Fruit fly (Drosophila melanogaster) whole organism, embryonic: ENCODE results near the gene CG2614.

Experiments used
- Ada2b ChIP-seq: fragments of 200-800 bp; sonication (Bioruptor generic); IDR thresholded peaks from 2 replicates; pipeline ENCODE4 v1.3.6; 2022; ENCODE audit warnings: missing biosample characterization, missing genetic modification characterization
- CG11723 ChIP-seq: fragments of 200-800 bp; sonication (Bioruptor generic); optimal IDR thresholded peaks from 2 replicates; lab custom pipeline; 2017; ENCODE audit warnings: missing biosample characterization, mild to moderate bottlenecking, missing genetic modification characterization
- CG1233 ChIP-seq: fragments of 200-800 bp; sonication (Bioruptor generic); optimal IDR thresholded peaks from 4 replicates; lab custom pipeline; 2018; ENCODE audit warnings: missing biosample characterization, mild to moderate bottlenecking, missing genetic modification characterization
- CG13424 ChIP-seq: fragments of 200-800 bp; sonication (Bioruptor generic); optimal IDR thresholded peaks from 2 replicates; lab custom pipeline; 2019; ENCODE audit warnings: missing biosample characterization, mild to moderate bottlenecking, missing genetic modification characterization, moderate library complexity
- CG14050 ChIP-seq: fragments of 200-800 bp; sonication (Bioruptor generic); IDR thresholded peaks from 3 replicates; pipeline ENCODE4 v1.3.6; 2022; ENCODE audit warnings: missing biosample characterization, missing genetic modification characterization
- CG14710 ChIP-seq: fragments of 200-800 bp; sonication (Bioruptor generic); optimal IDR thresholded peaks from 3 replicates; lab custom pipeline; 2019; ENCODE audit warnings: missing biosample characterization, mild to moderate bottlenecking, missing genetic modification characterization, moderate library complexity
- CG1602 ChIP-seq: fragments of 200-800 bp; sonication (Bioruptor generic); optimal IDR thresholded peaks from 3 replicates; lab custom pipeline; 2016; ENCODE audit warnings: missing biosample characterization, missing genetic modification characterization
- CG1603 ChIP-seq: fragments of 200-800 bp; sonication (Bioruptor generic); optimal IDR thresholded peaks from 2 replicates; lab custom pipeline; 2019; ENCODE audit warnings: missing biosample characterization, mild to moderate bottlenecking, missing genetic modification characterization, moderate library complexity
- CG1647 ChIP-seq: fragments of 200-800 bp; sonication (Bioruptor generic); optimal IDR thresholded peaks from 3 replicates; lab custom pipeline; 2016; ENCODE audit warnings: missing biosample characterization, missing genetic modification characterization
- CG18011 ChIP-seq: fragments of 200-800 bp; sonication (Bioruptor generic); optimal IDR thresholded peaks from 2 replicates; lab custom pipeline; 2017; ENCODE audit warnings: missing biosample characterization, missing genetic modification characterization, mild to moderate bottlenecking, moderate library complexity, missing genotype
- CG18619 ChIP-seq: fragments of 200-800 bp; sonication (Bioruptor generic); optimal IDR thresholded peaks from 3 replicates; lab custom pipeline; 2017; ENCODE audit warnings: missing biosample characterization, mild to moderate bottlenecking, missing genetic modification characterization
- CG2116 ChIP-seq: fragments of 200-800 bp; sonication (Bioruptor generic); optimal IDR thresholded peaks from 3 replicates; lab custom pipeline; 2018; ENCODE audit warnings: missing biosample characterization, mild to moderate bottlenecking, missing genetic modification characterization
- CG2199 ChIP-seq: fragments of 200-800 bp; sonication (Bioruptor generic); IDR thresholded peaks from 3 replicates; pipeline ENCODE4 v1.3.6; 2022; ENCODE audit warnings: missing biosample characterization, missing genetic modification characterization
- CG3065 ChIP-seq: fragments of 200-800 bp; sonication (Bioruptor generic); optimal IDR thresholded peaks from 2 replicates; lab custom pipeline; 2016; ENCODE audit warnings: missing biosample characterization, missing genetic modification characterization
- CG34376 ChIP-seq: fragments of 200-800 bp; sonication (Bioruptor generic); optimal IDR thresholded peaks from 2 replicates; lab custom pipeline; 2018; ENCODE audit warnings: missing biosample characterization, mild to moderate bottlenecking, missing genetic modification characterization
- CG3726 ChIP-seq: fragments of 200-800 bp; sonication (Bioruptor generic); IDR thresholded peaks from 3 replicates; pipeline ENCODE4, ENCODE4 v1.3.6; 2022; ENCODE audit warnings: missing biosample characterization, missing genetic modification characterization
- CG8765 ChIP-seq: fragments of 200-800 bp; sonication (Bioruptor generic); IDR thresholded peaks from 2 replicates; pipeline ENCODE4 v1.3.6; 2022; ENCODE audit warnings: missing biosample characterization, missing genetic modification characterization
- CG9932 ChIP-seq: fragments of 200-800 bp; sonication (Bioruptor generic); IDR thresholded peaks from 2 replicates; pipeline ENCODE4 v1.3.6; 2022; ENCODE audit warnings: missing biosample characterization, missing genetic modification characterization
- Camta ChIP-seq: fragments of 200-800 bp; sonication (Bioruptor generic); optimal IDR thresholded peaks from 2 replicates; lab custom pipeline; 2016; ENCODE audit warnings: missing biosample characterization, missing genetic modification characterization
- CoRest ChIP-seq: fragments of 200-800 bp; sonication (Bioruptor generic); optimal IDR thresholded peaks from 3 replicates; lab custom pipeline; 2018; ENCODE audit warnings: missing biosample characterization, mild to moderate bottlenecking, missing genetic modification characterization, moderate library complexity
- Ets65A ChIP-seq: fragments of 200-800 bp; sonication (Bioruptor generic); peaks from one replicate; lab custom pipeline; 2016; ENCODE audit warnings: missing biosample characterization, missing genetic modification characterization
- Ets97D ChIP-seq: fragments of 200-800 bp; sonication (Bioruptor generic); optimal IDR thresholded peaks from 3 replicates; lab custom pipeline; 2016; ENCODE audit warnings: missing biosample characterization, missing genetic modification characterization
- Fer1 ChIP-seq: fragments of 200-800 bp; sonication (Bioruptor generic); optimal IDR thresholded peaks from 2 replicates; lab custom pipeline; 2017; ENCODE audit warnings: missing biosample characterization, mild to moderate bottlenecking, missing genetic modification characterization
- H2.0 ChIP-seq: fragments of 200-800 bp; sonication (Bioruptor generic); IDR thresholded peaks from 2 replicates; pipeline ENCODE4 v1.3.6; 2022; ENCODE audit warnings: missing biosample characterization, missing genetic modification characterization
- MBD-R2 ChIP-seq: fragments of 200-800 bp; sonication (Bioruptor generic); IDR thresholded peaks from 2 replicates; pipeline ENCODE4 v1.3.6; 2022; ENCODE audit warnings: missing biosample characterization, missing genetic modification characterization
- Mad ChIP-seq: fragments of 200-800 bp; sonication (Bioruptor generic); optimal IDR thresholded peaks from 2 replicates; lab custom pipeline; 2016; ENCODE audit warnings: missing biosample characterization, missing genetic modification characterization
- Myb ChIP-seq: fragments of 200-800 bp; sonication (Bioruptor generic); optimal IDR thresholded peaks from 2 replicates; lab custom pipeline; 2016; ENCODE audit warnings: missing biosample characterization, missing genetic modification characterization
- Pdp1 ChIP-seq, 2 experiments: fragments of 200-800 bp; sonication (Bioruptor generic); optimal IDR thresholded peaks; 3 replicates each; lab custom pipeline; 2016; ENCODE audit warnings: missing biosample characterization in 2 of 2, missing genetic modification characterization in 2 of 2, mild to moderate bottlenecking in 1 of 2, moderate library complexity in 1 of 2
- Rfx ChIP-seq: fragments of 200-800 bp; sonication (Bioruptor generic); IDR thresholded peaks from 2 replicates; pipeline ENCODE4 v1.3.6; 2022; ENCODE audit warnings: missing biosample characterization, missing genetic modification characterization
- Stat92E ChIP-seq, 3 experiments: fragments of >200 bp in 2 of 3; fragments of 200-800 bp in 1 of 3; sonication (Bioruptor generic) in 1 of 3; optimal IDR thresholded peaks; 2 replicates each; lab custom pipeline; 2017 to 2019; ENCODE audit warnings: missing biosample characterization in 3 of 3, missing genetic modification characterization in 3 of 3, mild to moderate bottlenecking in 1 of 3, moderate library complexity in 1 of 3
- Xbp1 ChIP-seq: fragments of 200-800 bp; sonication (Bioruptor generic); optimal IDR thresholded peaks from 3 replicates; lab custom pipeline; 2016; ENCODE audit warnings: missing biosample characterization, mild to moderate bottlenecking, missing genetic modification characterization
- az2 ChIP-seq: fragments of 200-800 bp; sonication (Bioruptor generic); optimal IDR thresholded peaks from 3 replicates; lab custom pipeline; 2016; ENCODE audit warnings: missing biosample characterization, missing genetic modification characterization
- bigmax ChIP-seq: fragments of 200-800 bp; sonication (Bioruptor generic); optimal IDR thresholded peaks from 2 replicates; lab custom pipeline; 2018; ENCODE audit warnings: missing biosample characterization, mild to moderate bottlenecking, missing genetic modification characterization
- esg ChIP-seq: fragments of 200-800 bp; sonication (Bioruptor generic); conservative IDR thresholded peaks from 2 replicates; pipeline ENCODE4 v1.3.6; 2022; ENCODE audit warnings: missing biosample characterization, missing genetic modification characterization
- eyg ChIP-seq: fragments of 200-800 bp; sonication (Bioruptor generic); optimal IDR thresholded peaks from 3 replicates; lab custom pipeline; 2016; ENCODE audit warnings: missing biosample characterization, missing genetic modification characterization
- gce ChIP-seq: fragments of 200-800 bp; sonication (Bioruptor generic); IDR thresholded peaks from 3 replicates; pipeline ENCODE4 v1.3.6; 2022; ENCODE audit warnings: missing biosample characterization, missing genetic modification characterization
- hth ChIP-seq: fragments of >200 bp; optimal IDR thresholded peaks from 2 replicates; lab custom pipeline; 2017; ENCODE audit warnings: inconsistent platforms
- ken ChIP-seq: fragments of 200-800 bp; sonication (Bioruptor generic); IDR thresholded peaks from 3 replicates; pipeline ENCODE4 v1.3.6; 2022; ENCODE audit warnings: missing biosample characterization, missing genetic modification characterization
- lmd ChIP-seq: fragments of 200-800 bp; sonication (Bioruptor generic); IDR thresholded peaks from 2 replicates; pipeline ENCODE4 v1.3.6; 2022; ENCODE audit warnings: missing biosample characterization, missing genetic modification characterization
- nerfin-2 ChIP-seq: fragments of 200-800 bp; sonication (Bioruptor generic); IDR thresholded peaks from 2 replicates; pipeline ENCODE4 v1.3.6; 2022; ENCODE audit warnings: missing biosample characterization, missing genetic modification characterization; ENCODE audit not compliant: partially characterized antibody
- pan ChIP-seq, 4 experiments: fragments of >200 bp in 3 of 4; fragments of 200-800 bp in 1 of 4; sonication (Bioruptor generic) in 1 of 4; optimal IDR thresholded peaks in 3 of 4; IDR thresholded peaks in 1 of 4; 2 replicates each; pipeline versions ENCODE4 v1.3.6 to Lab custom; 2017 to 2022; ENCODE audit warnings: missing biosample characterization in 2 of 4, missing genetic modification characterization in 2 of 4, mixed read lengths in 1 of 4
- pb ChIP-seq: fragments of 200-800 bp; sonication (Bioruptor generic); optimal IDR thresholded peaks from 3 replicates; lab custom pipeline; 2016; ENCODE audit warnings: missing biosample characterization, missing genetic modification characterization
- pho ChIP-seq: fragments of 200-800 bp; sonication (Bioruptor generic); optimal IDR thresholded peaks from 2 replicates; lab custom pipeline; 2016; ENCODE audit warnings: missing biosample characterization, missing genetic modification characterization
- prd ChIP-seq, 3 experiments: fragments of >200 bp in 2 of 3; fragments of 200-800 bp in 1 of 3; sonication (Bioruptor generic) in 1 of 3; optimal IDR thresholded peaks in 2 of 3; IDR thresholded peaks in 1 of 3; 2 replicates in 2 of 3; 3 replicates in 1 of 3; pipeline versions ENCODE4 v1.3.6 to Lab custom; 2017 to 2022; ENCODE audit warnings: missing biosample characterization in 1 of 3, missing genetic modification characterization in 1 of 3
- run ChIP-seq: fragments of 200-800 bp; sonication (Bioruptor generic); optimal IDR thresholded peaks from 3 replicates; lab custom pipeline; 2018; ENCODE audit warnings: missing biosample characterization, mild to moderate bottlenecking, missing genetic modification characterization
- seq ChIP-seq: fragments of 200-800 bp; sonication (Bioruptor generic); IDR thresholded peaks from 2 replicates; pipeline ENCODE4 v1.3.6; 2022; ENCODE audit warnings: missing biosample characterization, missing genetic modification characterization
- tin ChIP-seq: fragments of 200-800 bp; sonication (Bioruptor generic); optimal IDR thresholded peaks from 3 replicates; lab custom pipeline; 2016; ENCODE audit warnings: missing biosample characterization, missing genetic modification characterization
- ttk ChIP-seq: fragments of 200-800 bp; sonication (Bioruptor generic); IDR thresholded peaks from 2 replicates; pipeline ENCODE4 v2.1.2; 2022; ENCODE audit warnings: missing biosample characterization, missing genetic modification characterization
- vvl ChIP-seq: fragments of 200-800 bp; sonication (Bioruptor generic); IDR thresholded peaks from 2 replicates; pipeline ENCODE4 v1.3.6; 2022; ENCODE audit warnings: missing biosample characterization, missing genetic modification characterization

CG2614 gene

dm6 chr2L:20681648-20682098 is 25.4 kb downstream of the CG2614 start, which contains the start of gene Cen:
Gene Cen (minus strand): TSS chr2L:20681846.
- peak; percentile 69 for TF ChIP-seq Ets65A
- no peak for TF ChIP-seq pb
- peak; percentile 75 for TF ChIP-seq CG1603 (tag; lab: Kevin White, UChicago)
- no peak for TF ChIP-seq nerfin-2 (GFP tag; lab: Robert Waterston, UW)
- no peak for TF ChIP-seq CG3726 (GFP tag; lab: Robert Waterston, UW)
- peak; percentile 15 for TF ChIP-seq CG1647 (GFP tag; lab: Kevin White, UChicago)
- no peak for TF ChIP-seq CG34376
- peak; percentile 9 for TF ChIP-seq CG2116
- TF ChIP-seq tin (GFP tag; lab: Kevin White, UChicago), result peak; percentile 14
- TF ChIP-seq CG14710 (tag; lab: Kevin White, UChicago), result peak; percentile 22
- TF ChIP-seq H2.0 (GFP tag; lab: Robert Waterston, UW), result peak; percentile 45
- TF ChIP-seq ken (GFP tag; lab: Robert Waterston, UW), result peak; percentile 63; the same call in 1 of the 3 replicates
- TF ChIP-seq prd (optimal IDR thresholded peaks at IDR 0.05; lab: Kevin White, UChicago), result no peak
- 0 out of 3 replicates have a peak, but pooled peaks have one; percentile 21 for TF ChIP-seq prd (GFP tag; IDR thresholded peaks at IDR 0.05; lab: Robert Waterston, UW)
- TF ChIP-seq CG3065 (GFP tag; lab: Kevin White, UChicago), result no peak
- peak; percentile 21 for TF ChIP-seq CG18619
- peak; percentile 42 to 95 for TF ChIP-seq Pdp1 (GFP tag; optimal IDR thresholded peaks at IDR 0.05; lab: Kevin White, UChicago)
- 0 out of 2 replicates have a peak, but pooled peaks have one; percentile 15 for TF ChIP-seq esg
- no peak for TF ChIP-seq hth (lab: Kevin White, UChicago)
- no peak for TF ChIP-seq CG11723 (GFP tag; lab: Kevin White, UChicago)
- peak; percentile 60 for TF ChIP-seq Rfx
- TF ChIP-seq pan (optimal IDR thresholded peaks at IDR 0.05; lab: Kevin White, UChicago), result no peak
- TF ChIP-seq pan (GFP tag; optimal IDR thresholded peaks at IDR 0.05 in 1 of 2, IDR thresholded peaks at IDR 0.05 in 1 of 2), result peak in 1 of 2 experiments; percentile 5
- peak; percentile 25 for TF ChIP-seq pho (GFP tag; lab: Kevin White, UChicago)
- TF ChIP-seq CG9932 (GFP tag; lab: Robert Waterston, UW), result peak; percentile 51; the same call in 1 of the 2 replicates
- TF ChIP-seq Ets97D, result peak; percentile 58
- TF ChIP-seq Camta, result peak; percentile 48
- TF ChIP-seq Xbp1 (GFP tag; lab: Kevin White, UChicago), result peak; percentile 39
- TF ChIP-seq vvl (GFP tag; lab: Robert Waterston, UW), result peak; percentile 60; the same call in 1 of the 2 replicates
- peak; percentile 15; the same call in 1 of the 2 replicates for TF ChIP-seq CG8765 (GFP tag; lab: Robert Waterston, UW)
- no peak for TF ChIP-seq CG2199
- peak; percentile 13 for TF ChIP-seq eyg (GFP tag; lab: Kevin White, UChicago)
- TF ChIP-seq seq (GFP tag; lab: Robert Waterston, UW), result peak; percentile 12; the same call in 1 of the 2 replicates
- TF ChIP-seq CG18011 (GFP tag; lab: Kevin White, UChicago), result no peak
- TF ChIP-seq ttk (GFP tag; lab: Robert Waterston, UW), result peak; percentile 32; the same call in 1 of the 2 replicates
- TF ChIP-seq Myb (GFP tag; lab: Kevin White, UChicago), result peak; percentile 16
- TF ChIP-seq MBD-R2 (GFP tag; lab: Robert Waterston, UW), result peak; percentile 40; the same call in 1 of the 2 replicates
- TF ChIP-seq CG13424 (tag; lab: Kevin White, UChicago), result peak; percentile 23
- TF ChIP-seq CG1233, result no peak
- peak; percentile 18 for TF ChIP-seq az2 (GFP tag; lab: Kevin White, UChicago)
- peak; percentile 54; the same call in 1 of the 2 replicates for TF ChIP-seq lmd
- TF ChIP-seq Fer1 (GFP tag; lab: Kevin White, UChicago), result no peak
- TF ChIP-seq Ada2b (GFP tag; lab: Robert Waterston, UW), result peak; percentile 53; the same call in 1 of the 2 replicates
- TF ChIP-seq CG1602 (GFP tag; lab: Kevin White, UChicago), result peak; percentile 30
- no peak for TF ChIP-seq bigmax (GFP tag; lab: Kevin White, UChicago)
- 0 out of 3 replicates have a peak, but pooled peaks have one; percentile 34 for TF ChIP-seq CG14050
- TF ChIP-seq Stat92E (GFP tag; optimal IDR thresholded peaks at IDR 0.05; lab: Kevin White, UChicago), result no peak
- TF ChIP-seq CoRest, result peak; percentile 48
- TF ChIP-seq gce, result no peak
- TF ChIP-seq run, result no peak
- TF ChIP-seq Mad (GFP tag; lab: Kevin White, UChicago), result peak; percentile 23
